Worm (Caenorhabditis elegans) whole organism, late embryonic: Measurements from ENCODE around the gene D1044.4.

Experiments
- ahr-1 ChIP-seq: sonication (generic microtip); optimal IDR thresholded peaks from 2 replicates; lab custom pipeline; 2016; ENCODE audit warnings: missing genetic modification characterization, missing compliant biosample characterization
- ama-1 ChIP-seq: fragments of 150-350 bp; optimal IDR thresholded peaks from 2 replicates; lab custom pipeline; 2014
- ceh-24 ChIP-seq: sonication (generic microtip); optimal IDR thresholded peaks from 2 replicates; lab custom pipeline; 2016; ENCODE audit warnings: mild to moderate bottlenecking, missing genetic modification characterization, missing compliant biosample characterization
- ceh-45 ChIP-seq: fragments of 200-800 bp; sonication (Bioruptor generic); IDR thresholded peaks from 2 replicates; pipeline ENCODE4 v1.3.6; 2022; ENCODE audit warnings: missing genetic modification reagents, missing genetic modification characterization, missing compliant biosample characterization
- ceh-6 ChIP-seq: fragments of 200-800 bp; sonication (Bioruptor generic); optimal IDR thresholded peaks from 2 replicates; lab custom pipeline; 2018; ENCODE audit warnings: mild to moderate bottlenecking, missing genetic modification characterization, missing compliant biosample characterization
- fkh-10 ChIP-seq: fragments of 150-350 bp; optimal IDR thresholded peaks from 2 replicates; lab custom pipeline; 2014; ENCODE audit warnings: missing biosample characterization, missing genetic modification reagents, missing genetic modification characterization
- pag-3 ChIP-seq: sonication (generic microtip); optimal IDR thresholded peaks from 2 replicates; lab custom pipeline; 2016; ENCODE audit warnings: missing compliant biosample characterization, missing genetic modification characterization, borderline replicate concordance

ce11 chrIII:5506936-5507335 is 14.9 kb downstream of the D1044.4 start:
- no peak for TF ChIP-seq ceh-6 (GFP tag; lab: Kevin White, UChicago)
- no peak for TF ChIP-seq ama-1
- TF ChIP-seq ceh-24 (tag; lab: Kevin White, UChicago) = no peak
- no peak for TF ChIP-seq fkh-10
- no peak for TF ChIP-seq pag-3 (tag; lab: Kevin White, UChicago)
- no peak for TF ChIP-seq ceh-45 (GFP tag; lab: Robert Waterston, UW)
- TF ChIP-seq ahr-1 (tag; lab: Kevin White, UChicago) = no peak
